Worm (Caenorhabditis elegans) whole organism, late embryonic: ENCODE measurements around the gene set-21.

Source experiments
- ama-1 ChIP-seq: fragments of 150-350 bp; optimal IDR thresholded peaks from 2 replicates; lab custom pipeline; 2014
- ceh-34 ChIP-seq: sonication (generic microtip); optimal IDR thresholded peaks from 2 replicates; lab custom pipeline; 2016; ENCODE audit warnings: mild to moderate bottlenecking, missing genetic modification characterization, missing compliant biosample characterization
- ceh-9 ChIP-seq: sonication (generic microtip); optimal IDR thresholded peaks from 2 replicates; lab custom pipeline; 2016; ENCODE audit warnings: mild to moderate bottlenecking, missing genetic modification characterization, inconsistent platforms, missing compliant biosample characterization
- che-1 ChIP-seq: sonication (generic microtip); optimal IDR thresholded peaks from 2 replicates; lab custom pipeline; 2016; ENCODE audit warnings: mild to moderate bottlenecking, missing genetic modification characterization, missing compliant biosample characterization
- dmd-4 ChIP-seq: sonication (generic microtip); optimal IDR thresholded peaks from 2 replicates; lab custom pipeline; 2016; ENCODE audit warnings: borderline replicate concordance, missing genetic modification characterization, missing compliant biosample characterization
- fkh-6 ChIP-seq: sonication (generic microtip); optimal IDR thresholded peaks from 2 replicates; lab custom pipeline; 2016; ENCODE audit warnings: missing genetic modification characterization, missing compliant biosample characterization
- lim-6 ChIP-seq: sonication (generic microtip); optimal IDR thresholded peaks from 2 replicates; lab custom pipeline; 2016; ENCODE audit warnings: missing genetic modification characterization, missing compliant biosample characterization
- madf-2 ChIP-seq: sonication (generic microtip); optimal IDR thresholded peaks from 2 replicates; lab custom pipeline; 2017; ENCODE audit warnings: missing genetic modification characterization, missing compliant biosample characterization
- nhr-11 ChIP-seq: fragments of 150-350 bp; optimal IDR thresholded peaks from 2 replicates; lab custom pipeline; 2014; ENCODE audit warnings: missing biosample characterization, missing genetic modification characterization
- nhr-232 ChIP-seq: sonication (generic microtip); optimal IDR thresholded peaks from 2 replicates; lab custom pipeline; 2016; ENCODE audit warnings: missing genetic modification characterization, missing compliant biosample characterization
- npax-4 ChIP-seq: sonication (generic microtip); optimal IDR thresholded peaks from 2 replicates; lab custom pipeline; 2016; ENCODE audit warnings: missing genetic modification characterization, missing compliant biosample characterization
- pha-4 ChIP-seq: fragments of 150-350 bp; optimal IDR thresholded peaks from 2 replicates; lab custom pipeline; 2018; ENCODE audit warnings: missing biosample characterization, missing genetic modification reagents, missing genetic modification characterization
- pqm-1 ChIP-seq: sonication (generic microtip); optimal IDR thresholded peaks from 2 replicates; lab custom pipeline; 2016; ENCODE audit warnings: missing genetic modification characterization, missing compliant biosample characterization

DNA sequence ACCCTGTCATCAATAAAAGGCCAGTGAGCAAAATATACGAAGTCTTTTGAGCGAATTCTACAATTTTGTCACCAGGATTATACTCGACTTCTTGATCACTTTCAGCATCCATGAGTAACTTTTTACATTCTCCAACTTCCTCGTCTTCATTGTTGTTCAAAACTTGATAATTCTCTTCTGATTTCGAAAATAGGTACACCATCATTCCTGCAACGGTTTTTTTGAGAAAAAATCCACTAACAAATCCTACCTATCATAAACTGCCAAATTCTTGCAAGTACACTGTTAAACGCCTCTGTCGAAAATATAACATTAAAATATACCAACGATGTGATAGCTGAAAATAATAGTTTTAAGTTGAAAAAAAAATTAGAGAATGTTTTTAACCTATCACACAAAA, 45.8 kb upstream of the set-21 start:
- TF ChIP-seq pha-4 (tag; lab: Kevin White, UChicago) = no peak
- no peak for TF ChIP-seq pqm-1 (tag; lab: Kevin White, UChicago)
- no peak for TF ChIP-seq nhr-11 (tag; lab: Kevin White, UChicago)
- TF ChIP-seq madf-2 (tag; lab: Kevin White, UChicago) = no peak
- TF ChIP-seq npax-4 (tag; lab: Kevin White, UChicago) = no peak
- TF ChIP-seq ceh-9 (tag; lab: Kevin White, UChicago) = no peak
- no peak for TF ChIP-seq ama-1 (lab: Kevin White, UChicago)
- no peak for TF ChIP-seq nhr-232
- TF ChIP-seq ceh-34 (tag; lab: Kevin White, UChicago) = no peak
- TF ChIP-seq lim-6 = no peak
- TF ChIP-seq fkh-6 (tag; lab: Kevin White, UChicago) = no peak
- TF ChIP-seq dmd-4 (tag; lab: Kevin White, UChicago) = no peak
- TF ChIP-seq che-1 (tag; lab: Kevin White, UChicago) = no peak
